Fruit fly (Drosophila melanogaster) whole organism, embryonic: Measurements from ENCODE around the gene CG13893.

Source experiments
- Atf-2 ChIP-seq: fragments of 200-800 bp; sonication (Bioruptor generic); optimal IDR thresholded peaks from 2 replicates; lab custom pipeline; 2016; ENCODE audit warnings: missing biosample characterization, missing genetic modification characterization
- Bgb ChIP-seq: fragments of 200-800 bp; sonication (Bioruptor generic); IDR thresholded peaks from 2 replicates; pipeline ENCODE4 v1.3.6; 2022; ENCODE audit warnings: missing biosample characterization, missing genetic modification characterization; ENCODE audit not compliant: partially characterized antibody
- CG10267 ChIP-seq: fragments of 200-800 bp; sonication (Bioruptor generic); optimal IDR thresholded peaks from 2 replicates; lab custom pipeline; 2018; ENCODE audit warnings: missing biosample characterization, mild to moderate bottlenecking, missing genetic modification characterization, moderate library complexity
- CG10366 ChIP-seq: fragments of 200-800 bp; sonication (Bioruptor generic); IDR thresholded peaks from 2 replicates; pipeline ENCODE4 v1.3.6; 2022; ENCODE audit warnings: missing biosample characterization, missing genetic modification characterization
- CG12104 ChIP-seq: fragments of 200-800 bp; sonication (Bioruptor generic); optimal IDR thresholded peaks from 3 replicates; lab custom pipeline; 2016; ENCODE audit warnings: missing biosample characterization, missing genetic modification characterization
- CG15011 ChIP-seq: fragments of 200-800 bp; sonication (Bioruptor generic); optimal IDR thresholded peaks from 3 replicates; lab custom pipeline; 2018; ENCODE audit warnings: missing biosample characterization, mild to moderate bottlenecking, missing genetic modification characterization
- CG16813 ChIP-seq: fragments of 200-800 bp; sonication (Bioruptor generic); IDR thresholded peaks from 3 replicates; pipeline ENCODE4 v1.3.6; 2022; ENCODE audit warnings: missing biosample characterization, missing genetic modification characterization; ENCODE audit not compliant: partially characterized antibody
- CG1792 ChIP-seq: fragments of 200-800 bp; sonication (Bioruptor generic); optimal IDR thresholded peaks from 2 replicates; lab custom pipeline; 2016; ENCODE audit warnings: missing biosample characterization, missing genetic modification characterization
- CG18476 ChIP-seq: fragments of 200-800 bp; sonication (Bioruptor generic); optimal IDR thresholded peaks from 2 replicates; lab custom pipeline; 2016; ENCODE audit warnings: missing biosample characterization, mild to moderate bottlenecking, missing genetic modification characterization
- CG18619 ChIP-seq: fragments of 200-800 bp; sonication (Bioruptor generic); optimal IDR thresholded peaks from 3 replicates; lab custom pipeline; 2017; ENCODE audit warnings: missing biosample characterization, mild to moderate bottlenecking, missing genetic modification characterization
- CG2199 ChIP-seq: fragments of 200-800 bp; sonication (Bioruptor generic); IDR thresholded peaks from 3 replicates; pipeline ENCODE4 v1.3.6; 2022; ENCODE audit warnings: missing biosample characterization, missing genetic modification characterization
- CG2712 ChIP-seq: fragments of 200-800 bp; optimal IDR thresholded peaks from 3 replicates; lab custom pipeline; 2019; ENCODE audit warnings: missing biosample characterization, mild to moderate bottlenecking, missing genetic modification characterization, moderate library complexity
- CG3407 ChIP-seq: fragments of 200-800 bp; sonication (Bioruptor generic); optimal IDR thresholded peaks from 2 replicates; lab custom pipeline; 2018; ENCODE audit warnings: missing biosample characterization, mild to moderate bottlenecking, missing genetic modification characterization
- CG34376 ChIP-seq: fragments of 200-800 bp; sonication (Bioruptor generic); optimal IDR thresholded peaks from 2 replicates; lab custom pipeline; 2018; ENCODE audit warnings: missing biosample characterization, mild to moderate bottlenecking, missing genetic modification characterization
- CG6175 ChIP-seq: fragments of 200-800 bp; sonication (Bioruptor generic); IDR thresholded peaks from 3 replicates; pipeline ENCODE4 v1.3.6; 2022; ENCODE audit warnings: missing biosample characterization, missing genetic modification characterization
- CG8290 ChIP-seq, 3 experiments: fragments of 200-800 bp; sonication (Bioruptor generic); optimal IDR thresholded peaks; 2 replicates each; lab custom pipeline; 2016 to 2019; ENCODE audit warnings: missing biosample characterization in 3 of 3, missing genetic modification characterization in 3 of 3, mild to moderate bottlenecking in 2 of 3, moderate library complexity in 1 of 3
- CG8765 ChIP-seq: fragments of 200-800 bp; sonication (Bioruptor generic); IDR thresholded peaks from 2 replicates; pipeline ENCODE4 v1.3.6; 2022; ENCODE audit warnings: missing biosample characterization, missing genetic modification characterization
- CG9215 ChIP-seq: fragments of 200-800 bp; sonication (Bioruptor generic); IDR thresholded peaks from 2 replicates; pipeline ENCODE4 v1.3.6; 2022; ENCODE audit warnings: missing biosample characterization, missing genetic modification characterization
- E2f2 ChIP-seq: fragments of 200-800 bp; sonication (Bioruptor generic); IDR thresholded peaks from 2 replicates; pipeline ENCODE4 v1.3.6; 2022; ENCODE audit warnings: missing biosample characterization, missing genetic modification characterization
- Hey ChIP-seq: fragments of 200-800 bp; sonication (Bioruptor generic); optimal IDR thresholded peaks from 3 replicates; lab custom pipeline; 2018; ENCODE audit warnings: missing biosample characterization, mild to moderate bottlenecking, missing genetic modification characterization
- Hmx ChIP-seq: fragments of 200-800 bp; sonication (Bioruptor generic); optimal IDR thresholded peaks from 2 replicates; lab custom pipeline; 2016; ENCODE audit warnings: missing biosample characterization, missing genetic modification characterization
- Hsf ChIP-seq: fragments of 200-800 bp; sonication (Bioruptor generic); optimal IDR thresholded peaks from 3 replicates; lab custom pipeline; 2016; ENCODE audit warnings: missing biosample characterization, missing genetic modification characterization
- NC2β ChIP-seq: fragments of 200-800 bp; sonication (Bioruptor generic); optimal IDR thresholded peaks from 2 replicates; lab custom pipeline; 2016; ENCODE audit warnings: missing biosample characterization, missing genetic modification characterization
- NK7.1 ChIP-seq: fragments of 200-800 bp; sonication (Bioruptor generic); optimal IDR thresholded peaks from 3 replicates; lab custom pipeline; 2016; ENCODE audit warnings: missing biosample characterization, missing genetic modification characterization
- Pdp1 ChIP-seq, 2 experiments: fragments of 200-800 bp; sonication (Bioruptor generic); optimal IDR thresholded peaks; 3 replicates each; lab custom pipeline; 2016; ENCODE audit warnings: missing biosample characterization in 2 of 2, missing genetic modification characterization in 2 of 2, mild to moderate bottlenecking in 1 of 2, moderate library complexity in 1 of 2
- Scr ChIP-seq: fragments of 200-800 bp; sonication (Bioruptor generic); IDR thresholded peaks from 2 replicates; pipeline ENCODE4 v1.3.6; 2022; ENCODE audit warnings: missing biosample characterization, missing genetic modification characterization; ENCODE audit not compliant: partially characterized antibody
- Side ChIP-seq: fragments of 200-800 bp; sonication (Bioruptor generic); optimal IDR thresholded peaks from 2 replicates; lab custom pipeline; 2016; ENCODE audit warnings: missing biosample characterization, missing genetic modification characterization
- Spps ChIP-seq: fragments of 200-800 bp; sonication (Bioruptor generic); optimal IDR thresholded peaks from 2 replicates; lab custom pipeline; 2018; ENCODE audit warnings: missing biosample characterization, mild to moderate bottlenecking, missing genetic modification characterization
- Taf1 ChIP-seq: fragments of 200-800 bp; sonication (Bioruptor generic); IDR thresholded peaks from 2 replicates; pipeline ENCODE4 v1.3.6; 2022; ENCODE audit warnings: missing biosample characterization, missing genetic modification characterization
- Tbp ChIP-seq: fragments of >200 bp; optimal IDR thresholded peaks from 2 replicates; lab custom pipeline; 2018; ENCODE audit warnings: missing biosample characterization, missing genetic modification characterization
- ac ChIP-seq: fragments of 200-800 bp; sonication (Bioruptor generic); optimal IDR thresholded peaks from 3 replicates; lab custom pipeline; 2017; ENCODE audit warnings: missing biosample characterization, mild to moderate bottlenecking, missing genetic modification characterization
- bab2 ChIP-seq: fragments of 200-800 bp; sonication (Bioruptor generic); optimal IDR thresholded peaks from 2 replicates; lab custom pipeline; 2016; ENCODE audit warnings: missing biosample characterization, missing genetic modification characterization
- bcd ChIP-seq: fragments of 200-800 bp; sonication (Bioruptor generic); optimal IDR thresholded peaks from 2 replicates; lab custom pipeline; 2017; ENCODE audit warnings: missing biosample characterization, mild to moderate bottlenecking, missing genetic modification characterization
- chm ChIP-seq: fragments of 200-800 bp; sonication (Bioruptor generic); IDR thresholded peaks from 2 replicates; pipeline ENCODE4 v1.3.6; 2022; ENCODE audit warnings: missing biosample characterization, missing genetic modification characterization
- dimm ChIP-seq: fragments of 200-800 bp; sonication (Bioruptor generic); IDR thresholded peaks from 2 replicates; pipeline ENCODE4 v1.3.6; 2022; ENCODE audit warnings: missing biosample characterization, missing genetic modification characterization
- gcm ChIP-seq: fragments of 200-800 bp; sonication (Bioruptor generic); optimal IDR thresholded peaks from 2 replicates; lab custom pipeline; 2019; ENCODE audit warnings: missing biosample characterization, mild to moderate bottlenecking, missing genetic modification characterization, moderate library complexity
- hth ChIP-seq: fragments of >200 bp; optimal IDR thresholded peaks from 2 replicates; lab custom pipeline; 2017; ENCODE audit warnings: inconsistent platforms
- kay ChIP-seq: fragments of 200-800 bp; sonication (Bioruptor generic); optimal IDR thresholded peaks from 2 replicates; lab custom pipeline; 2016; ENCODE audit warnings: missing biosample characterization, missing genetic modification characterization
- klu ChIP-seq: fragments of 200-800 bp; sonication (Bioruptor generic); IDR thresholded peaks from 2 replicates; pipeline ENCODE4 v1.3.6; 2022; ENCODE audit warnings: missing biosample characterization, missing genetic modification characterization
- lilli ChIP-seq: fragments of 200-800 bp; sonication (Bioruptor generic); optimal IDR thresholded peaks from 3 replicates; lab custom pipeline; 2016; ENCODE audit warnings: missing biosample characterization, missing genetic modification characterization
- maf-S ChIP-seq: fragments of 200-800 bp; sonication (Bioruptor generic); optimal IDR thresholded peaks from 2 replicates; lab custom pipeline; 2016; ENCODE audit warnings: missing biosample characterization, missing genetic modification characterization
- mld ChIP-seq: fragments of 200-800 bp; sonication (Bioruptor generic); IDR thresholded peaks from 3 replicates; pipeline ENCODE4 v1.3.6; 2022; ENCODE audit warnings: missing biosample characterization, missing genetic modification characterization; ENCODE audit not compliant: partially characterized antibody
- pho ChIP-seq: fragments of 200-800 bp; sonication (Bioruptor generic); optimal IDR thresholded peaks from 2 replicates; lab custom pipeline; 2016; ENCODE audit warnings: missing biosample characterization, missing genetic modification characterization
- phol ChIP-seq: fragments of 200-800 bp; sonication (Bioruptor generic); optimal IDR thresholded peaks from 3 replicates; lab custom pipeline; 2018; ENCODE audit warnings: missing biosample characterization, mild to moderate bottlenecking, missing genetic modification characterization, moderate library complexity
- pzg ChIP-seq: fragments of 200-800 bp; sonication (Bioruptor generic); optimal IDR thresholded peaks from 3 replicates; lab custom pipeline; 2018; ENCODE audit warnings: missing biosample characterization, mild to moderate bottlenecking, missing genetic modification characterization, moderate library complexity
- sens ChIP-seq: fragments of 200-800 bp; sonication (Bioruptor generic); peaks from one replicate; lab custom pipeline; 2016; ENCODE audit warnings: missing biosample characterization, missing genetic modification characterization
- wdn ChIP-seq: fragments of 200-800 bp; sonication (Bioruptor generic); IDR thresholded peaks from 2 replicates; pipeline ENCODE4 v1.3.6; 2022; ENCODE audit warnings: missing biosample characterization, missing genetic modification characterization
- zen2 ChIP-seq: fragments of 200-800 bp; sonication (Bioruptor generic); IDR thresholded peaks from 3 replicates; pipeline ENCODE4 v1.3.6; 2022; ENCODE audit warnings: missing biosample characterization, missing genetic modification characterization; ENCODE audit not compliant: partially characterized antibody

CG13893 gene

dm6 chr3L:606490-607327, 2.9 kb upstream of the CG13893 start, which contains the start of gene Reg-2 (continued):
- peak; percentile 30 for TF ChIP-seq sens (GFP tag; lab: Kevin White, UChicago)
- no peak for TF ChIP-seq NC2β (GFP tag; lab: Kevin White, UChicago)
- no peak for TF ChIP-seq ac (GFP tag; lab: Kevin White, UChicago)
- no peak for TF ChIP-seq CG18476 (GFP tag; lab: Kevin White, UChicago)
- peak; percentile 32 for TF ChIP-seq CG2712 (tag; lab: Kevin White, UChicago)

- TF ChIP-seq NK7.1 (GFP tag; lab: Kevin White, UChicago) (no peak), CG18619 (GFP tag; lab: Kevin White, UChicago) (no peak), Pdp1 (GFP tag; optimal IDR thresholded peaks at IDR 0.05; lab: Kevin White, UChicago) (no peak), pho (no peak), dimm (GFP tag; lab: Robert Waterston, UW) (no peak), Scr (peak; percentile 58), bcd (GFP tag; lab: Kevin White, UChicago) (no peak), phol (tag; lab: Kevin White, UChicago) (peak; percentile 10), mld (GFP tag; lab: Robert Waterston, UW) (no peak), Atf-2 (GFP tag; lab: Kevin White, UChicago) (no peak), bab2 (no peak), Tbp (no peak), klu (GFP tag; lab: Robert Waterston, UW) (no peak), CG34376 (no peak), CG1792 (no peak), CG8290 (GFP tag; optimal IDR thresholded peaks at IDR 0.05; lab: Kevin White, UChicago) (no peak), CG8290 (tag; optimal IDR thresholded peaks at IDR 0.05; lab: Kevin White, UChicago) (no peak), kay (no peak), hth (lab: Kevin White, UChicago) (no peak), CG15011 (GFP tag; lab: Kevin White, UChicago) (no peak), CG2199 (0 out of 3 replicates have a peak, but pooled peaks have one; percentile 50), chm (GFP tag; lab: Robert Waterston, UW) (no peak), CG6175 (GFP tag; lab: Robert Waterston, UW) (no peak), Hmx (GFP tag; lab: Kevin White, UChicago) (no peak), sens (GFP tag; lab: Kevin White, UChicago) (peak; percentile 18), zen2 (GFP tag; lab: Robert Waterston, UW) (no peak), Hsf (no peak), CG10366 (GFP tag; lab: Robert Waterston, UW) (no peak), E2f2 (GFP tag; lab: Robert Waterston, UW) (peak; percentile 90), maf-S (GFP tag; lab: Kevin White, UChicago) (no peak), Taf1 (GFP tag; lab: Robert Waterston, UW) (no peak), CG12104 (GFP tag; lab: Kevin White, UChicago) (no peak), wdn (GFP tag; lab: Robert Waterston, UW) (no peak), CG3407 (no peak), lilli (GFP tag; lab: Kevin White, UChicago) (no peak), Bgb (GFP tag; lab: Robert Waterston, UW) (no peak), Hey (tag; lab: Kevin White, UChicago) (no peak), pzg (GFP tag; lab: Kevin White, UChicago) (peak; percentile 73), CG9215 (no peak), CG10267 (tag; lab: Kevin White, UChicago) (peak; percentile 18), Spps (tag; lab: Kevin White, UChicago) (no peak), CG16813 (GFP tag; lab: Robert Waterston, UW) (no peak), CG8765 (no peak), gcm (GFP tag; lab: Kevin White, UChicago) (peak; percentile 54), Side (no peak)
Observed at dm6 chr3L:604701-605100, 893 bp upstream of the CG13893 start.
